1 worm cellular context compared by ENCODE assay signal in genomic region chrIII:12583466-12583865, ce11.
TF ChIP-seq lines count a peak whose summit lies in the region.

No protein-coding gene starts in this region.

TF ChIP-seq in whole organism, L4 larva, 104 proteins besides CTCF, POLR2A, EP300 and RAD21 (continued from another document):
- TF ChIP-seq snpc-4 (tag; optimal IDR thresholded peaks at IDR 0.05; lab: Kevin White, UChicago) (peak; percentile 14), ceh-82 (tag; optimal IDR thresholded peaks at IDR 0.05; lab: Kevin White, UChicago) (no peak), lir-3 (tag; optimal IDR thresholded peaks at IDR 0.05; lab: Kevin White, UChicago) (no peak), ztf-7 (tag; optimal IDR thresholded peaks at IDR 0.05; lab: Kevin White, UChicago) (peak; percentile 62), Y5F2A.4 (GFP tag; optimal IDR thresholded peaks at IDR 0.05; lab: Kevin White, UChicago) (no peak), cey-2 (tag; optimal IDR thresholded peaks at IDR 0.05; lab: Kevin White, UChicago; ENCODE audit: borderline replicate concordance, insufficient read depth) (peak; percentile 59), jun-1 (tag; optimal IDR thresholded peaks at IDR 0.05; lab: Kevin White, UChicago) (peak; percentile 77), nhr-111 (GFP tag; optimal IDR thresholded peaks at IDR 0.05; lab: Kevin White, UChicago) (no peak), unc-39 (tag; optimal IDR thresholded peaks at IDR 0.05; lab: Kevin White, UChicago) (no peak), vab-7 (GFP tag; IDR thresholded peaks at IDR 0.05; lab: Robert Waterston, UW) (no peak), lin-38 (GFP tag; IDR thresholded peaks at IDR 0.05; lab: Robert Waterston, UW) (peak; percentile 35; the same call in 1 of the 2 replicates), saeg-2 (GFP tag; IDR thresholded peaks at IDR 0.05; lab: Robert Waterston, UW) (0 out of 2 replicates have a peak, but pooled peaks have one; percentile 9), daf-16 (GFP tag; optimal IDR thresholded peaks at IDR 0.05; lab: Kevin White, UChicago) (peak in 1 of 2 experiments; percentile 76), daf-16 (tag; optimal IDR thresholded peaks at IDR 0.05; lab: Kevin White, UChicago) (peak; percentile 76), sdz-12 (GFP tag; optimal IDR thresholded peaks at IDR 0.05; lab: Kevin White, UChicago) (no peak), lin-1 (GFP tag; IDR thresholded peaks at IDR 0.05; lab: Robert Waterston, UW) (peak; percentile 75), ceh-20 (GFP tag; IDR thresholded peaks at IDR 0.05; lab: Robert Waterston, UW) (peak; percentile 88), tag-97 (GFP tag; IDR thresholded peaks at IDR 0.05; lab: Robert Waterston, UW) (no peak), D1046.2 (GFP tag; IDR thresholded peaks at IDR 0.05; lab: Robert Waterston, UW) (peak; percentile 71; the same call in 1 of the 2 replicates), dmd-6 (GFP tag; IDR thresholded peaks at IDR 0.05; lab: Robert Waterston, UW) (peak; percentile 96), dmd-9 (GFP tag; IDR thresholded peaks at IDR 0.05; lab: Robert Waterston, UW) (no peak), mxl-2 (GFP tag; conservative IDR thresholded peaks at IDR 0.05; lab: Robert Waterston, UW) (0 out of 2 replicates have a peak, but pooled peaks have one; percentile 28), daf-8 (GFP tag; IDR thresholded peaks at IDR 0.05; lab: Robert Waterston, UW) (no peak), ces-1 (GFP tag; optimal IDR thresholded peaks at IDR 0.05; lab: Kevin White, UChicago) (no peak), ceh-62 (tag; optimal IDR thresholded peaks at IDR 0.05; lab: Kevin White, UChicago) (no peak), T26A8.4 (GFP tag; IDR thresholded peaks at IDR 0.05; lab: Robert Waterston, UW) (peak; percentile 75; the same call in 1 of the 2 replicates), arid-1 (GFP tag; conservative IDR thresholded peaks at IDR 0.05; lab: Robert Waterston, UW) (no peak), daf-12 (tag; optimal IDR thresholded peaks at IDR 0.05; lab: Kevin White, UChicago) (no peak), egl-43 (GFP tag; IDR thresholded peaks at IDR 0.05; lab: Robert Waterston, UW) (peak; percentile 75; the same call in 1 of the 2 replicates), hlh-30 (tag; optimal IDR thresholded peaks at IDR 0.05; lab: Kevin White, UChicago; ENCODE audit: insufficient read depth) (peak; percentile 100), mes-2 (tag; optimal IDR thresholded peaks at IDR 0.05; lab: Kevin White, UChicago; ENCODE audit: poor library complexity, severe bottlenecking) (peak; percentile 82), lsy-2 (tag; optimal IDR thresholded peaks at IDR 0.05; lab: Kevin White, UChicago) (peak; percentile 84 to 95), F10B5.3 (tag; optimal IDR thresholded peaks at IDR 0.05; lab: Kevin White, UChicago) (no peak), nhr-42 (GFP tag; IDR thresholded peaks at IDR 0.05; lab: Robert Waterston, UW) (no peak), nhr-102 (tag; optimal IDR thresholded peaks at IDR 0.05; lab: Kevin White, UChicago) (peak; percentile 66), daf-19 (GFP tag; conservative IDR thresholded peaks at IDR 0.05; lab: Robert Waterston, UW) (no peak), Y75B8A.6 (GFP tag; IDR thresholded peaks at IDR 0.05; lab: Robert Waterston, UW) (no peak), zfp-3 (GFP tag; conservative IDR thresholded peaks at IDR 0.05; lab: Robert Waterston, UW) (0 out of 2 replicates have a peak, but pooled peaks have one; percentile 18)
